Worm (Caenorhabditis elegans) whole organism, midembryonic: ENCODE measurements around the gene F41C3.7.

Experiments used
- T22C8.4 ChIP-seq: fragments of 200-800 bp; sonication (Bioruptor generic); IDR thresholded peaks from 2 replicates; pipeline ENCODE4 v1.3.6; 2022; ENCODE audit warnings: missing genetic modification characterization, missing compliant biosample characterization
- flt-1 ChIP-seq: fragments of 200-800 bp; sonication (Bioruptor generic); IDR thresholded peaks from 2 replicates; pipeline ENCODE4 v1.3.6; 2022; ENCODE audit warnings: missing genetic modification characterization, missing compliant biosample characterization
- klf-2 ChIP-seq: fragments of 200-800 bp; sonication (Bioruptor generic); conservative IDR thresholded peaks from 2 replicates; pipeline ENCODE4 v1.3.6; 2022; ENCODE audit warnings: missing genetic modification reagents, missing genetic modification characterization, missing compliant biosample characterization
- med-1 ChIP-seq: sonication (generic microtip); optimal IDR thresholded peaks from 2 replicates; lab custom pipeline; 2017; ENCODE audit warnings: missing genetic modification characterization, mild to moderate bottlenecking, missing compliant biosample characterization, antibody characterized with exemption, missing genetic modification reagents; ENCODE audit not compliant: insufficient read depth
- ref-1 ChIP-seq: fragments of 200-800 bp; sonication (Bioruptor generic); conservative IDR thresholded peaks from 2 replicates; pipeline ENCODE4 v1.3.6; 2022; ENCODE audit warnings: missing genetic modification reagents, missing genetic modification characterization, missing compliant biosample characterization
- tab-1 ChIP-seq: fragments of 200-800 bp; sonication (Bioruptor generic); IDR thresholded peaks from 2 replicates; pipeline ENCODE4 v1.3.6; 2022; ENCODE audit warnings: missing genetic modification characterization, missing compliant biosample characterization
- ztf-29 ChIP-seq: fragments of 200-800 bp; sonication (Bioruptor generic); IDR thresholded peaks from 2 replicates; pipeline ENCODE4 v1.3.6; 2022; ENCODE audit warnings: missing genetic modification reagents, missing genetic modification characterization, missing compliant biosample characterization

ce11 chrII:4775802-4776201 lies 46.0 kb downstream of the F41C3.7 start:
- TF ChIP-seq flt-1 (GFP tag; lab: Robert Waterston, UW) (no peak), ref-1 (GFP tag; lab: Robert Waterston, UW) (no peak), tab-1 (no peak), klf-2 (GFP tag; lab: Robert Waterston, UW) (no peak), ztf-29 (no peak), med-1 (GFP tag; lab: Kevin White, UChicago) (no peak), T22C8.4 (no peak)
